Fruit fly (Drosophila melanogaster) whole organism, prepupa: Measurements from ENCODE around the gene CG2865.

Source experiments
- Blimp-1 ChIP-seq: fragments of 200-800 bp; sonication (Bioruptor generic); optimal IDR thresholded peaks from 3 replicates; lab custom pipeline; 2017; ENCODE audit warnings: missing biosample characterization, missing genetic modification characterization, mild to moderate bottlenecking, moderate library complexity, missing genetic modification reagents
- CG11294 ChIP-seq: fragments of 200-800 bp; sonication (Bioruptor generic); IDR thresholded peaks from 2 replicates; pipeline ENCODE4 v1.3.6; 2022; ENCODE audit warnings: missing biosample characterization, missing genetic modification characterization
- CG16779 ChIP-seq: fragments of 200-800 bp; sonication (Bioruptor generic); optimal IDR thresholded peaks from 3 replicates; lab custom pipeline; 2017; ENCODE audit warnings: missing biosample characterization, mild to moderate bottlenecking, missing genetic modification characterization
- Ets21C ChIP-seq: fragments of 200-800 bp; sonication (Bioruptor generic); optimal IDR thresholded peaks from 3 replicates; lab custom pipeline; 2016; ENCODE audit warnings: missing biosample characterization, missing genetic modification characterization
- fd85E ChIP-seq: fragments of 200-800 bp; sonication (Bioruptor generic); optimal IDR thresholded peaks from 3 replicates; lab custom pipeline; 2016; ENCODE audit warnings: missing biosample characterization, missing genetic modification characterization

DNA sequence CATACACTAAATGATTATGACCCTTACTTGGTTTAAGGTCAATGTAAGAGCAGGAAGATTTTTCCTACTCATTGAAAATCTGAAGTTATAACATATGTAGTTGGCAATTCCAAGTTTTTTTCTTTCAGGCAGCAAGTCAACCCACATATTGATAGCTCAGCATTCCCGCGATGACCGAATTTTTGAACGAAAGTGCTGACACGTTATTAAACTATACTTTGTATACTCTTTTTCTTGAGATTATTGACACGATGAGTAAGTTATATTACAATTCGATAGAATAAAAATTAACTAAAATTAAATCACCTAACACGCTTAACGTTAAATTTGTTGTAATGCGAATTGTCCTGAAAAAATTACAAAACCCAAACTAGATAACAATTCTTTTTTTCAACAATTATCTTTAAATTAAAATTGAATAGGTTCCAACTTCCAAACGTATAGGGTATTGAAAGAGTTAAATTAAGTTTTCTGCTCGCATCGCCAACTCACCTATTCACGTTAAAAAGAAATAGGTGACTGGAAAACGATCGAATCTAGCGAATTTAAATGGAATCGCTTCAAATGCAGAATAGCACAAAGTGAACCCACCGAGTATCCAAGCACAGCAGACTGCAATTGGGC is 17.9 kb downstream of the CG2865 start, which contains the start of gene Vml:
- TF ChIP-seq Ets21C (no peak), Blimp-1 (GFP tag; lab: Kevin White, UChicago) (no peak), fd85E (no peak), CG11294 (GFP tag; lab: Robert Waterston, UW) (no peak), CG16779 (no peak)
